Fruit fly (Drosophila melanogaster): Measurements from ENCODE around the gene ND-SGDH.

The ND-SGDH gene

DNA sequence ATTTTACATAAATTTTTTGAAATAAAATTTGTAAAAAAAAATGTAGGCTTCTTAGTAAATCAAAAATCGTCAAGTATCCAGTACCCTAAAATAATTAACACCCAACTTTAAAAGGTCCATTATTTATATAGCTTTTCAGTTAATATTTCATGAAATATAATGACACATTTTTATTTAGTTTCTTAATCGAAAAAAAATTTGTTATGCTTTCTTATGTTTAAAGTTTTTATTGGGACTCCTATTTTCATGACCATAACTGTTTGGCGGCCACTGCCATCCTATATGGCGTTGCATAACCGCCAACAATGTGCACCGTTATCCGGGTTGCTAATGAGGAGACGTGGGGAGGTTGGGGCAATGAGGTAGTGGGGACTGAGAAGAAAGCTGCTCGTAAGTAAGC, 29.9 kb downstream of the ND-SGDH start:
- TF ChIP-seq CG8159 (tag; optimal IDR thresholded peaks at IDR 0.05) (peak; percentile 37), fd96Ca (GFP tag; IDR thresholded peaks at IDR 0.05) (no peak), CG14655 (GFP tag; optimal IDR thresholded peaks at IDR 0.05) (peak; percentile 56)

DNA sequence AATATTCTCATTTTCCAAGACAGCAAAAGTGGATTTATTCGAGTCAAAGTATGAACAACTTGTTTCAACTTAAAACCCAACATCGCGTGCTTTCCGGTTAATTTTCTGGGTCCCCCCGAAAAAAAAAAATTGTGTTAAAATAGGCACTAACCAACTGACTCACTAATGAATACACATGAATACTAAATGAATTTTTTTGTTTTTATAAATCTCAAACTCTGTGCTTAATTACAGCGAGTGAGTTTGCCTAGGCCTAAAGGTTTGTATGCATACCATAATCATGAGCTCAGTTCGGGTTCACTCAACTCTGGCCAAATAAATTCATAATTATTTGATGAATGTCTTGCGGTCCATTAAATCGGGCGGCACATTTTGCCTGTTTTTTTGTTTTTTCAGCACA, 31.0 kb downstream of the ND-SGDH start:
- TF ChIP-seq CG10348 (GFP tag; IDR thresholded peaks at IDR 0.05) (no peak), fd96Ca (GFP tag; IDR thresholded peaks at IDR 0.05) (no peak), CG12605 (GFP tag; IDR thresholded peaks at IDR 0.05) (no peak), CG8159 (tag; optimal IDR thresholded peaks at IDR 0.05) (no peak), rn (GFP tag; IDR thresholded peaks at IDR 0.05) (no peak), gl (tag; optimal IDR thresholded peaks at IDR 0.05) (no peak), CG34367 (tag; optimal IDR thresholded peaks at IDR 0.05) (no peak), CG9948 (tag; optimal IDR thresholded peaks at IDR 0.05) (no peak), Ets98B (GFP tag; IDR thresholded peaks at IDR 0.05) (no peak), Pif1B (GFP tag; optimal IDR thresholded peaks at IDR 0.05) (no peak), CG17806 (tag; optimal IDR thresholded peaks at IDR 0.05) (no peak), CG15710 (tag; optimal IDR thresholded peaks at IDR 0.05) (no peak), CG8301 (tag; optimal IDR thresholded peaks at IDR 0.05) (no peak), CG13204 (GFP tag; optimal IDR thresholded peaks at IDR 0.05) (no peak), CG4496 (GFP tag; IDR thresholded peaks at IDR 0.05) (no peak), D1 (tag; optimal IDR thresholded peaks at IDR 0.05) (no peak)

dm6 chr3L:12101924-12102383, 36.4 kb downstream of the ND-SGDH start:
- TF ChIP-seq Snoo (tag; optimal IDR thresholded peaks at IDR 0.05): peak; percentile 35
- peak; percentile 67 for TF ChIP-seq CG17806 (tag; optimal IDR thresholded peaks at IDR 0.05)
- TF ChIP-seq CG8301 (tag; optimal IDR thresholded peaks at IDR 0.05): peak; percentile 83
- TF ChIP-seq EcR (GFP tag; optimal IDR thresholded peaks at IDR 0.05): no peak
- peak; percentile 82 for TF ChIP-seq CG9948 (tag; optimal IDR thresholded peaks at IDR 0.05)
- TF ChIP-seq gl (tag; optimal IDR thresholded peaks at IDR 0.05): no peak
- peak; percentile 82 for TF ChIP-seq CG8159 (tag; optimal IDR thresholded peaks at IDR 0.05)
- TF ChIP-seq Pif1A (GFP tag; optimal IDR thresholded peaks at IDR 0.05): peak; percentile 32
- TF ChIP-seq CG34367 (tag; optimal IDR thresholded peaks at IDR 0.05): peak; percentile 57
- TF ChIP-seq rn (GFP tag; IDR thresholded peaks at IDR 0.05): no peak
- peak; percentile 85 for TF ChIP-seq CG14655 (GFP tag; optimal IDR thresholded peaks at IDR 0.05)
- TF ChIP-seq CG13204 (GFP tag; optimal IDR thresholded peaks at IDR 0.05): no peak
- TF ChIP-seq D1 (tag; optimal IDR thresholded peaks at IDR 0.05): peak; percentile 65
- TF ChIP-seq fd96Ca (GFP tag; IDR thresholded peaks at IDR 0.05): 0 out of 3 replicates have a peak, but pooled peaks have one; percentile 6
- TF ChIP-seq Pif1B (GFP tag; optimal IDR thresholded peaks at IDR 0.05): peak; percentile 18
- no peak for TF ChIP-seq CG32121 (GFP tag; IDR thresholded peaks at IDR 0.05)
- TF ChIP-seq CG15710 (tag; optimal IDR thresholded peaks at IDR 0.05): peak; percentile 78
- TF ChIP-seq Ets98B (GFP tag; IDR thresholded peaks at IDR 0.05): peak; percentile 41; the same call in 1 of the 2 replicates
- 0 out of 2 replicates have a peak, but pooled peaks have one; percentile 44 for TF ChIP-seq CG12605 (GFP tag; IDR thresholded peaks at IDR 0.05)
- TF ChIP-seq CG4496 (GFP tag; IDR thresholded peaks at IDR 0.05): no peak
- no peak for TF ChIP-seq CG10348 (GFP tag; IDR thresholded peaks at IDR 0.05)

DNA sequence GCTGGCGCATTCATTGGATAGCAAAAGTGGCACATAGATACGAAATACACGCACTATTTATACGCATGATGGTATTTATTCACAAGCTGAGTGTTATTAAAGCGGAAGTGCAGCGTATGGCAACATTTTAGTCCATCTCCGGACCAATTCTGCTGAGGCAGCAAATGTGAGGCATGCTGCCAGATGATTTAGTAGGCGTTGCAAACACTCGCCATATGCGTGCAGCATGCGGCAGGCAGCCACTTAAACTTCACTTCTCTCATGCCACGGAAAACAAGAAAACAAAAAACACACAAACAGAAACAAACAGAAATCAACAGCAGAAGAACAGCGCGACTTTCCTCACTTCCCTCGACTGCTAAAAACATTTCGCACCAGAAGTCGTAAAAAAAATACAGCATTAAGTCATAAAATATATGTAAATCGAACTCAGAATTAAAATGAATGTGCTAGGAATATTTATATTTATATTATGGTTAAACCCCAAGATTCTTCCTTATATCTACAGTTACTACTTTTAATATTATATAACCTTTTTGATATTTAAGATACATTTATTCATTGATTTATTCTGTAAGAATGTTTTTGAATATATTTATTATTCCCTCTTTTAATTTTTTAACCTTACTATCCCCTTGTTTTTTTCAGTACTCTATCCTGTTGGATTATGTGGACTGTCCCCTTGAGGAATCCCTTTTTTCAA, 38.9 kb downstream of the ND-SGDH start:
- TF ChIP-seq CG17806 (tag; optimal IDR thresholded peaks at IDR 0.05) (peak; percentile 59), fd96Ca (GFP tag; IDR thresholded peaks at IDR 0.05) (0 out of 3 replicates have a peak, but pooled peaks have one; percentile 6), D1 (tag; optimal IDR thresholded peaks at IDR 0.05) (peak; percentile 64), Snoo (tag; optimal IDR thresholded peaks at IDR 0.05) (peak; percentile 31), gl (tag; optimal IDR thresholded peaks at IDR 0.05) (peak; percentile 16), CG14655 (GFP tag; optimal IDR thresholded peaks at IDR 0.05) (peak; percentile 43), CG8301 (tag; optimal IDR thresholded peaks at IDR 0.05) (no peak), rn (GFP tag; IDR thresholded peaks at IDR 0.05) (no peak), CG9948 (tag; optimal IDR thresholded peaks at IDR 0.05) (peak; percentile 71), CG34367 (tag; optimal IDR thresholded peaks at IDR 0.05) (peak; percentile 37), CG4496 (GFP tag; IDR thresholded peaks at IDR 0.05) (peak; percentile 26; the same call in 2 of the 3 replicates), CG15710 (tag; optimal IDR thresholded peaks at IDR 0.05) (peak; percentile 81), Pif1A (GFP tag; optimal IDR thresholded peaks at IDR 0.05) (peak; percentile 8), CG12605 (GFP tag; IDR thresholded peaks at IDR 0.05) (no peak), CG8159 (tag; optimal IDR thresholded peaks at IDR 0.05) (peak; percentile 87), EcR (GFP tag; optimal IDR thresholded peaks at IDR 0.05) (no peak), CG13204 (GFP tag; optimal IDR thresholded peaks at IDR 0.05) (peak; percentile 27)

DNA sequence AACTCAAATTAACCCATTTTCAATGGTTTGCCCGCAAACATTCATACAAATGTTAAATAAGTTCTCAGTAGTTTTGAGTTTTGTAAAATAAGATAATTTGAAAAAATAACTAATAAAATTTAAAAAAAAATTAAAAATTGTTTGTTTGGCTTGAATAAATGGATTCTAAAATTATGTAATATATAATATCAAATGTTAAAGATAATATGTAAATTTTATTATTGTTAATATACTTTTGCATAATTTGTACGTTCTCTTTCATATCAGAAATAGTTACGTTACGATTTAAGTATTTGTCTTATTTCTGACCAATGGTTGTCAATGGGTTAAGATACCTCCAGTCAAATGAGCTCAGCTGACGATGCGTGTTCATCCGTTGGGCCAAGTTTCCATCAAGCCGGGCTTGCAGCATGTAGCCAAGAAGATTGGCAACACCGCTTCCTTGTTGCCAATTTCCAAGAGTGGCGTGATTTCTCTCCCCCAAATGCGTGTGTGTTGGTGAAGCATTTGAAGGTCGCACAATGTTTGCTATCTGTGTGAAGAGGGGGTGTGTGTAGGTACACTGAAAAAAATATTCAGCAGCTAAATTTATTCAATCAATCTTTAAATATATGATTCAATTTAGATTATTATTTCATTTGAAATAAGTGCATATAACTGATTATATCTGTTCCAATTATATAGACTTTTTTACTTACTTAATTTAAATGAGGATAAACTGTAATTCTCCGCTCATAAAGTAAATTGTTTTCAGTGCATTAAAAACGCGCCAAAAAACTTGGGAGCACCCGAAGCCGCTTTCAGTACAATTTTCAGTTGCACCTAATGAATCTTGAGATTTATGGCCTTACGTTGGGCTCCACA, 41.4 kb downstream of the ND-SGDH start:
- TF ChIP-seq CG4496 (GFP tag; IDR thresholded peaks at IDR 0.05) (peak; percentile 51; the same call in 2 of the 3 replicates), D1 (tag; optimal IDR thresholded peaks at IDR 0.05) (no peak), rn (GFP tag; IDR thresholded peaks at IDR 0.05) (no peak), fd96Ca (GFP tag; IDR thresholded peaks at IDR 0.05) (no peak), CG8159 (tag; optimal IDR thresholded peaks at IDR 0.05) (peak; percentile 74), Pif1B (GFP tag; optimal IDR thresholded peaks at IDR 0.05) (peak; percentile 24), CG15710 (tag; optimal IDR thresholded peaks at IDR 0.05) (peak; percentile 66), Snoo (tag; optimal IDR thresholded peaks at IDR 0.05) (peak; percentile 15), CG8301 (tag; optimal IDR thresholded peaks at IDR 0.05) (peak; percentile 59), CG14655 (GFP tag; optimal IDR thresholded peaks at IDR 0.05) (peak; percentile 74), CG17806 (tag; optimal IDR thresholded peaks at IDR 0.05) (peak; percentile 46), CG34367 (tag; optimal IDR thresholded peaks at IDR 0.05) (no peak), CG13204 (GFP tag; optimal IDR thresholded peaks at IDR 0.05) (no peak), CG9948 (tag; optimal IDR thresholded peaks at IDR 0.05) (peak; percentile 50), CG10348 (GFP tag; IDR thresholded peaks at IDR 0.05) (no peak), EcR (GFP tag; optimal IDR thresholded peaks at IDR 0.05) (no peak), gl (tag; optimal IDR thresholded peaks at IDR 0.05) (no peak), Ets98B (GFP tag; IDR thresholded peaks at IDR 0.05) (peak; percentile 39; the same call in 1 of the 2 replicates), Pif1A (GFP tag; optimal IDR thresholded peaks at IDR 0.05) (peak; percentile 29), CG32121 (GFP tag; IDR thresholded peaks at IDR 0.05) (no peak), CG12605 (GFP tag; IDR thresholded peaks at IDR 0.05) (0 out of 2 replicates have a peak, but pooled peaks have one; percentile 36)

Measured in whole organism, pupa.